Worm (Caenorhabditis elegans): ENCODE results near the gene clec-254.
"Not testable (repeated sequence)": the region's sequence is repeated elsewhere in the genome, so short reads cannot be mapped to it uniquely, and the experiment has no call there.

The clec-254 gene

ce11 chrV:18762044-18762443 is 7.8 kb upstream of the clec-254 start, which contains the start of gene F11D11.22:
Gene F11D11.22, plus strand, starts transcription at chrV:18762344.
- not testable (repeated sequence) for TF ChIP-seq nhr-28 (tag; optimal IDR thresholded peaks at IDR 0.05); unc-98 (GFP tag; IDR thresholded peaks at IDR 0.05); zip-4 (GFP tag; optimal IDR thresholded peaks at IDR 0.05)

- TF ChIP-seq zip-4 (GFP tag; optimal IDR thresholded peaks at IDR 0.05), result no peak
- no peak for TF ChIP-seq egl-13 (tag; optimal IDR thresholded peaks at IDR 0.05)
- no peak for TF ChIP-seq fos-1 (tag; optimal IDR thresholded peaks at IDR 0.05)
- TF ChIP-seq unc-86 (tag; optimal IDR thresholded peaks at IDR 0.05), result no peak
- TF ChIP-seq ceh-82 (tag; optimal IDR thresholded peaks at IDR 0.05), result no peak
- TF ChIP-seq alr-1 (tag; optimal IDR thresholded peaks at IDR 0.05; ENCODE audit: borderline replicate concordance), result no peak
- no peak for TF ChIP-seq grh-1 (GFP tag; IDR thresholded peaks at IDR 0.05)
Observed at ce11 chrV:18761078-18761477, 6.8 kb upstream of the clec-254 start, which contains the start of gene F11D11.4. Gene F11D11.4, plus strand, starts transcription at chrV:18761378.

- TF ChIP-seq Y116A8C.19 (tag; optimal IDR thresholded peaks at IDR 0.05; ENCODE audit: borderline replicate concordance) (no peak), nhr-90 (tag; optimal IDR thresholded peaks at IDR 0.05; ENCODE audit: poor library complexity) (no peak), lin-13 (GFP tag; optimal IDR thresholded peaks at IDR 0.05) (no peak), elt-3 (tag; optimal IDR thresholded peaks at IDR 0.05) (no peak), zip-4 (GFP tag; optimal IDR thresholded peaks at IDR 0.05) (no peak), ets-5 (GFP tag; IDR thresholded peaks at IDR 0.05) (no peak), egl-27 (tag; optimal IDR thresholded peaks at IDR 0.05) (no peak), fkh-8 (tag; optimal IDR thresholded peaks at IDR 0.05) (no peak), efl-3 (GFP tag; optimal IDR thresholded peaks at IDR 0.05) (no peak), rnt-1 (tag; optimal IDR thresholded peaks at IDR 0.05) (no peak), nhr-20 (tag; optimal IDR thresholded peaks at IDR 0.05) (no peak), snpc-4 (tag; optimal IDR thresholded peaks at IDR 0.05) (no peak), hpl-2 (GFP tag; optimal IDR thresholded peaks at IDR 0.05) (no peak), hlh-17 (GFP tag; optimal IDR thresholded peaks at IDR 0.05; ENCODE audit: borderline replicate concordance) (no peak), mab-9 (GFP tag; IDR thresholded peaks at IDR 0.05) (no peak), jun-1 (tag; optimal IDR thresholded peaks at IDR 0.05) (no peak)
Observed at ce11 chrV:18760174-18760573, 5.9 kb upstream of the clec-254 start, which contains the start of gene F11D11.3. Gene F11D11.3, minus strand, starts transcription at chrV:18760274.

ce11 chrV:18753036-18753435 is 1.2 kb downstream of the clec-254 start, which contains the start of gene F11D11.6:
Gene F11D11.6, minus strand, starts transcription at chrV:18753136.
- TF ChIP-seq elt-3 (tag; optimal IDR thresholded peaks at IDR 0.05) (no peak), nhr-19 (GFP tag; conservative IDR thresholded peaks at IDR 0.05) (no peak), lir-3 (tag; optimal IDR thresholded peaks at IDR 0.05; ENCODE audit: poor library complexity) (no peak), snpc-4 (tag; optimal IDR thresholded peaks at IDR 0.05) (no peak), isw-1 (GFP tag; IDR thresholded peaks at IDR 0.05) (no peak), nhr-237 (tag; optimal IDR thresholded peaks at IDR 0.05) (no peak), unc-30 (tag; optimal IDR thresholded peaks at IDR 0.05) (no peak), unc-130 (tag; optimal IDR thresholded peaks at IDR 0.05) (no peak), rnt-1 (tag; optimal IDR thresholded peaks at IDR 0.05) (no peak), jun-1 (tag; optimal IDR thresholded peaks at IDR 0.05) (no peak), fkh-10 (GFP tag; optimal IDR thresholded peaks at IDR 0.05) (no peak), mef-2 (tag; optimal IDR thresholded peaks at IDR 0.05) (no peak)

- no peak for TF ChIP-seq fkh-8 (tag; optimal IDR thresholded peaks at IDR 0.05)
- TF ChIP-seq tlp-1 (tag; optimal IDR thresholded peaks at IDR 0.05), result no peak
- no peak for TF ChIP-seq mep-1 (tag; optimal IDR thresholded peaks at IDR 0.05)
- TF ChIP-seq ztf-11 (tag; optimal IDR thresholded peaks at IDR 0.05), result no peak
- no peak for TF ChIP-seq nhr-85 (tag)
- no peak for TF ChIP-seq nhr-19 (GFP tag; conservative IDR thresholded peaks at IDR 0.05)
- TF ChIP-seq lir-3 (tag; optimal IDR thresholded peaks at IDR 0.05; ENCODE audit: poor library complexity), result no peak
- no peak for TF ChIP-seq dpl-1 (GFP tag; optimal IDR thresholded peaks at IDR 0.05)
- TF ChIP-seq C16A3.4 (tag; optimal IDR thresholded peaks at IDR 0.05), result no peak
- no peak for TF ChIP-seq fkh-4 (tag; optimal IDR thresholded peaks at IDR 0.05; ENCODE audit: borderline replicate concordance)
- TF ChIP-seq lin-14 (GFP tag; optimal IDR thresholded peaks at IDR 0.05), result no peak
- TF ChIP-seq ztf-4 (tag; optimal IDR thresholded peaks at IDR 0.05), result no peak
- no peak for TF ChIP-seq nhr-20 (tag; optimal IDR thresholded peaks at IDR 0.05)
- no peak for TF ChIP-seq nhr-90 (tag; optimal IDR thresholded peaks at IDR 0.05; ENCODE audit: poor library complexity)
- no peak for TF ChIP-seq snu-23 (GFP tag; optimal IDR thresholded peaks at IDR 0.05)
- no peak for TF ChIP-seq grh-1 (GFP tag; IDR thresholded peaks at IDR 0.05)
- no peak for TF ChIP-seq nhr-47 (tag; optimal IDR thresholded peaks at IDR 0.05)
- TF ChIP-seq pag-3 (tag; optimal IDR thresholded peaks at IDR 0.05; ENCODE audit: borderline replicate concordance, insufficient read depth), result no peak
Observed at ce11 chrV:18750445-18750844, 3.8 kb downstream of the clec-254 start, which contains the start of the genes F11D11.21 and F11D11.12. Gene F11D11.21, minus strand, starts transcription at chrV:18750545. Gene F11D11.12, minus strand, starts transcription at chrV:18750682.
